Worm (Caenorhabditis elegans): ENCODE measurements around the gene Y75B12B.13.

- TF ChIP-seq lin-54 (GFP tag; optimal IDR thresholded peaks at IDR 0.05) (no peak), nfya-1 (tag; optimal IDR thresholded peaks at IDR 0.05; ENCODE audit: borderline replicate concordance, insufficient read depth) (no peak), snpc-4 (GFP tag; optimal IDR thresholded peaks at IDR 0.05) (no peak), snpc-4 (tag; optimal IDR thresholded peaks at IDR 0.05) (no peak), unc-62 (GFP tag; optimal IDR thresholded peaks at IDR 0.05) (no peak), ztf-22 (GFP tag; optimal IDR thresholded peaks at IDR 0.05) (no peak), F22D6.2 (tag; optimal IDR thresholded peaks at IDR 0.05) (no peak), dpff-1 (tag; optimal IDR thresholded peaks at IDR 0.05) (no peak), Y53G8AR.9 (GFP tag; conservative IDR thresholded peaks at IDR 0.05) (no peak), sea-2 (GFP tag; IDR thresholded peaks at IDR 0.05) (no peak), lsy-27 (tag; optimal IDR thresholded peaks at IDR 0.05; ENCODE audit: borderline replicate concordance, insufficient read depth) (no peak), tbx-9 (tag; optimal IDR thresholded peaks at IDR 0.05; ENCODE audit: borderline replicate concordance) (no peak), F57A8.1 (GFP tag; optimal IDR thresholded peaks at IDR 0.05) (no peak), zfh-2 (GFP tag; conservative IDR thresholded peaks at IDR 0.05) (no peak)
These were observed 11.4 kb downstream of the Y75B12B.13 start, which contains the start of gene fbxa-84 for ce11 chrV:15182407-15182806.
